Fruit fly (Drosophila melanogaster) whole organism, wandering third instar larva: Measurements from ENCODE around the gene CG11629.

Source experiments
- Abd-B ChIP-seq: fragments of >200 bp; optimal IDR thresholded peaks from 2 replicates; lab custom pipeline; 2017; ENCODE audit warnings: missing biosample characterization, missing genetic modification characterization
- GATAd ChIP-seq: sonication (Bioruptor generic); optimal IDR thresholded peaks from 2 replicates; lab custom pipeline; 2016; ENCODE audit warnings: missing biosample characterization, missing genetic modification characterization
- HLH106 ChIP-seq: fragments of 200-800 bp; optimal IDR thresholded peaks from 3 replicates; lab custom pipeline; 2019; ENCODE audit warnings: missing biosample characterization, mild to moderate bottlenecking, missing genetic modification characterization, moderate library complexity
- Hnf4 ChIP-seq: fragments of 200-800 bp; sonication (Bioruptor generic); optimal IDR thresholded peaks from 2 replicates; lab custom pipeline; 2016; ENCODE audit warnings: missing biosample characterization, mild to moderate bottlenecking, missing genetic modification characterization
- Sp1 ChIP-seq: fragments of 200-800 bp; sonication (Bioruptor generic); optimal IDR thresholded peaks from 3 replicates; lab custom pipeline; 2019; ENCODE audit warnings: missing biosample characterization, mild to moderate bottlenecking, missing genetic modification characterization, moderate library complexity
- dl ChIP-seq, 2 experiments: fragments of 175-275, 200-275 bp in 1 of 2; fragments of 200-275 bp in 1 of 2; sonication (Bioruptor generic); optimal IDR thresholded peaks; lab custom pipeline; 2018; ENCODE audit warnings: mild to moderate bottlenecking in 2 of 2, missing biosample characterization in 2 of 2, missing genetic modification characterization in 2 of 2, moderate library complexity in 2 of 2; ENCODE audit not compliant: partially characterized antibody in 2 of 2, insufficient read depth in 1 of 2
- pan ChIP-seq: fragments of >200 bp; optimal IDR thresholded peaks from 2 replicates; lab custom pipeline; 2017
- sv ChIP-seq: fragments of 200-800 bp; sonication (Bioruptor generic); optimal IDR thresholded peaks from 3 replicates; lab custom pipeline; 2016; ENCODE audit warnings: missing biosample characterization, missing genetic modification characterization
- usp ChIP-seq: fragments of >200 bp; optimal IDR thresholded peaks from 2 replicates; lab custom pipeline; 2017; ENCODE audit warnings: missing biosample characterization, missing genetic modification characterization

DNA sequence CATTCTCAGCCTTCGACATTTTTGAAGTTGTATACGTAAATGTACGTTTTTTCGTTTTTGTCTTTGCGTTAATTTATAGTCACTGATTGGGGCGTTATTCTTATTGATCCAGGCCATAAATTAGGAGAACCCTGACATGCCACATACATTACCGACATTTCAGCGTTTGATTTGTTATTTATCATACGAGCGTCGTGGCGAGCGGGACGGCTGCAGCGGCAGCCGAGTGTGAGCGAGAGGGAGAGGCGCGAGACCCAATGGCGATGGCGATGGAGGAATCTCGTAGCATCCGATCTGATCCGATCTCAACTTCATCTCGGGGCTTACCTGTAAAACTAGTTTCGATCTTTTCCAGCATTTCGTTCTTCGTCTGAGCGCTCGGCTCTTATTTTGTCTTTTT lies 31.7 kb downstream of the CG11629 start:
- TF ChIP-seq pan (lab: Kevin White, UChicago) (no peak), usp (GFP tag; lab: Kevin White, UChicago) (no peak), Sp1 (no peak), Hnf4 (no peak), dl (GFP tag; optimal IDR thresholded peaks at IDR 0.05; lab: Kevin White, UChicago; ENCODE audit: insufficient read depth in 1 of 2, partially characterized antibody in 2 of 2) (no peak), sv (GFP tag; lab: Kevin White, UChicago) (no peak), HLH106 (tag; lab: Kevin White, UChicago) (no peak), GATAd (GFP tag; lab: Kevin White, UChicago) (no peak), Abd-B (GFP tag; lab: Kevin White, UChicago) (no peak)
